Fruit fly (Drosophila melanogaster): Measurements from ENCODE around the gene CecC.

The CecC gene

DNA sequence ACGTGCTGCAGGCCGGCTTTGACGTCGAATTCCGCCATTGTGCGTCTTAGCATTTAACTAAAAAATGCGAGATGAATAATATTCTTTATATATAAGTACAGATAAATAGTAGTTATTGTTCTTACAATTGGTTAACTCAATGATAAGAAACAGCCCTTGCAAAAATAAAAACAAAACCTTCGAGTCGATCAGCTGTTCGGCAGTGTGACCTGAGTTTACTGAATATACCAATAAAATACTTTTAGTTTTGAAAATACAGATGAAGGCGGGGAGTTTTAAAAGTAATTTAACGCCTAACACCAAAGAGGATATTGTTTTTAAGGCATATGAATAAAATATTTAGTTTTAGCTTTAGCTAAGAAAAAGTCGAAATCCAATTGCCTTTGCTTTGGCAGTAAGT, 38.8 kb upstream of the CecC start, which contains the start of the genes CG1983 and CG15530:
CG1983 (minus strand) TSS at position 207 of the 400 bp plus-strand sequence.
CG15530 (plus strand) TSS at position 384 of the 400 bp plus-strand sequence.
- TF ChIP-seq Pif1B (GFP tag; optimal IDR thresholded peaks at IDR 0.05) (no peak), CG12605 (GFP tag; IDR thresholded peaks at IDR 0.05) (no peak)

DNA sequence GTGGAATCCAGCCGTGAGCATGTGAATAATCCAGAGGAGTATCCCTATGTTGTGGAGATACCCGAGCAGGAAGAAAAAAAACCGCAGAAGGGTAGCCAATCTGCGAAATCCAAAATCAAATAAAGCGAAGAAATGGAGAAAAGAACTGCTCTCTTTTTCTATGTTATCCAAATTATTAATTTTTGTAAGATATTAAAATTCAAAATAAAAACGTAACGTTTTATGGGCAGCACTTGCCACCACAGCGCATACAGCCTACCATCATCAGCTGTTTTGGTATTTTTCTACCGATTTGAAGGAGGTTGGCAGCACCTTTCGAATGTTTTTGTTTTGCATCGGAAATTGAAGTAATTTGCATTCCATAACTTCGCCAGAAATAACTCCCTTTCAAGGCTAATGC, 36.4 kb upstream of the CecC start, which contains the start of gene Bet5:
Bet5 (plus strand) TSS at position 299 of the 400 bp plus-strand sequence.
- TF ChIP-seq fd96Ca (GFP tag; IDR thresholded peaks at IDR 0.05), result no peak
- no peak for TF ChIP-seq Snoo (tag; optimal IDR thresholded peaks at IDR 0.05)
- TF ChIP-seq D1 (tag; optimal IDR thresholded peaks at IDR 0.05), result no peak
- TF ChIP-seq CG17806 (tag; optimal IDR thresholded peaks at IDR 0.05), result no peak
- no peak for TF ChIP-seq Ets98B (GFP tag; IDR thresholded peaks at IDR 0.05)
- no peak for TF ChIP-seq EcR (GFP tag; optimal IDR thresholded peaks at IDR 0.05)

DNA sequence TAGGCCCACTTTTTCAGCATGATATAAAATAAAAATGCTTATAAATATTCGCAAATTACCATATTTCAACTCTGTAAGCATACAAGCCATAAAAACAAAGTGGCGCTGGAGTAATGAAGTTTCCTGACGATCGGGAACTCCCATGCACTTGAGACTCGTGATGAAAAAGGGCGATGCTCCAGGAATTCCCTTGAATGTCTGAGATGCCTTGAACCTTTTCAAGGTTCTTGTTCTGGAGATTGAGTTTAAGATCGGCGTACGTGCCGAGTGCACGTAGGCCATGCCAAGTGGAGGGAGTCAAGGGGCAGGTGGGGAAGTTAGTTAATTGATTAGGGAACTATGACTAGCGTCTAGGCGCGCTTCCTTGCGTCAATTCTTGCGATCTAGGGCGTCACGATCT, 32.4 kb upstream of the CecC start:
- peak; percentile 90 for TF ChIP-seq EcR (GFP tag; optimal IDR thresholded peaks at IDR 0.05)
- no peak for TF ChIP-seq CG10348 (GFP tag; IDR thresholded peaks at IDR 0.05)
- TF ChIP-seq CG32121 (GFP tag; IDR thresholded peaks at IDR 0.05), result no peak
- no peak for TF ChIP-seq CG17806 (tag; optimal IDR thresholded peaks at IDR 0.05)

DNA sequence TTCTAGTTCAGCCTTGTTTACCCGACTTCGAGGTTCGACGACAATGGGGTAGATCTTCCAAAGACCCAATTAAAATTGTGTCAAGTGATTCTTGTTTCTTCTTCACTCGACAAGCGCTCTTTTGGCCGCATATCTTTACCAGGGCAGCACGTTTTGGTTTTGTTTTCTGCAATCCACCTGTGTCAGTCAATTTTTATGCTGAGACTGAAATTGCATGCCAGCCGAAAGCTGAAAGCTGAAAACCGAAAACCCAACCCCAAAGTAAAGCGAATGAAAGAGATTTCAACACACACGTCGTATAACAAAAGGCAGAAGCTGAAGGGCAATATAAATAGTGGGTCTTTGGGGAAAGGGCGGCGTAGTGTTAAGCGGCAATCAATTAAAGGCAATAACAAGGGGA, 26.9 kb upstream of the CecC start:
- no peak for TF ChIP-seq fd96Ca (GFP tag; IDR thresholded peaks at IDR 0.05)
- TF ChIP-seq CG15710 (tag; optimal IDR thresholded peaks at IDR 0.05), result no peak
- TF ChIP-seq Pif1B (GFP tag; optimal IDR thresholded peaks at IDR 0.05), result no peak
- no peak for TF ChIP-seq CG32121 (GFP tag; IDR thresholded peaks at IDR 0.05)
- no peak for TF ChIP-seq CG8301 (tag; optimal IDR thresholded peaks at IDR 0.05)

DNA sequence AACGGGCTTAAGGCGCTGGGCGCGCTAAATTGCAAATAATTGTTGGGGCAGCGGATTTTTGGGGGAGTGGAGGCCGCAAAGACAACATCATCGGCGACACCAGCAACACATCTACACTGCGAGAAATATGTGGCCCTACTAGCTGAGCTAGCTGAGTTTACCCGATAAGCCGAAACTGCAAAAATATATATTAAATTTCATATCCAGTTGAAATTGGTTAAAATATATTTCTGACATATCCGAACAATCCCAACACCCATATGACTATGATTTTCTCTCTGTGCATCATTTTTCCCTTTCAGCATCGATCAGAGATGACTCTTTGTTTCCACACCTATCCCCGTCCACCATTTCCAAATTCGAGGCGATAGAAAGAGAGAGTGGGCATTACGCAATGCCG, 26.4 kb upstream of the CecC start:
- TF ChIP-seq CG10348 (GFP tag; IDR thresholded peaks at IDR 0.05), result no peak
- TF ChIP-seq Ets98B (GFP tag; IDR thresholded peaks at IDR 0.05), result peak; percentile 29; the same call in 1 of the 2 replicates
- TF ChIP-seq Snoo (tag; optimal IDR thresholded peaks at IDR 0.05), result peak; percentile 65
- TF ChIP-seq Pif1A (GFP tag; optimal IDR thresholded peaks at IDR 0.05), result peak; percentile 67
- TF ChIP-seq CG32121 (GFP tag; IDR thresholded peaks at IDR 0.05), result peak; percentile 35; the same call in 1 of the 2 replicates
- no peak for TF ChIP-seq rn (GFP tag; IDR thresholded peaks at IDR 0.05)
- peak; percentile 59; the same call in 2 of the 3 replicates for TF ChIP-seq CG4496 (GFP tag; IDR thresholded peaks at IDR 0.05)
- peak; percentile 58; the same call in 1 of the 3 replicates for TF ChIP-seq fd96Ca (GFP tag; IDR thresholded peaks at IDR 0.05)
- TF ChIP-seq CG15710 (tag; optimal IDR thresholded peaks at IDR 0.05), result peak; percentile 59
- no peak for TF ChIP-seq EcR (GFP tag; optimal IDR thresholded peaks at IDR 0.05)
- TF ChIP-seq gl (tag; optimal IDR thresholded peaks at IDR 0.05), result peak; percentile 35
- peak; percentile 62 for TF ChIP-seq CG9948 (tag; optimal IDR thresholded peaks at IDR 0.05)
- peak; percentile 69 for TF ChIP-seq CG8159 (tag; optimal IDR thresholded peaks at IDR 0.05)
- peak; percentile 51 for TF ChIP-seq Pif1B (GFP tag; optimal IDR thresholded peaks at IDR 0.05)
- peak; percentile 37 for TF ChIP-seq CG14655 (GFP tag; optimal IDR thresholded peaks at IDR 0.05)
- TF ChIP-seq CG12605 (GFP tag; IDR thresholded peaks at IDR 0.05), result no peak
- peak; percentile 67 for TF ChIP-seq CG17806 (tag; optimal IDR thresholded peaks at IDR 0.05)
- TF ChIP-seq CG8301 (tag; optimal IDR thresholded peaks at IDR 0.05), result peak; percentile 31
- peak; percentile 41 for TF ChIP-seq CG34367 (tag; optimal IDR thresholded peaks at IDR 0.05)
- no peak for TF ChIP-seq CG13204 (GFP tag; optimal IDR thresholded peaks at IDR 0.05)
- TF ChIP-seq D1 (tag; optimal IDR thresholded peaks at IDR 0.05), result no peak

DNA sequence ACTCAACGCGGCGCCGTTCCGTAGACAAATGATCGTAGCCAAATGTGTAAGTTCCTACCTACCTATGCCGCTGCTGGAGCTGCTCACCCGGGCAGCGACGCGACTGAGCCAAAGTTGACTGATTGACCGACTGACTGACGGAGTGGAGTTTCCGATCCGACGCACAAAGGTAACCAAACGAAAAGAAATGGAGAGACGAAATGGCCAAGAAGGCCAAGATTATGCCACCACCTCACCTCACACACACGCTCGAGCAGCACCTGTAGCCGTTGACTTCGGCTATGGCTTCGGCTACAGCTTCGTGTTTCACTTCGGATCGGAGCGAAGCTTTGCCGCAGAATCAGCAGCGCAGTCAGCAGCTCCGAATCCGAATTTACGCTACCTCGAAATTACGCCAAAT, 25.2 kb upstream of the CecC start, which contains the start of gene CG9747:
CG9747 (minus strand) TSS at position 206 of the 400 bp plus-strand sequence.
- TF ChIP-seq EcR (GFP tag; optimal IDR thresholded peaks at IDR 0.05) (peak; percentile 18), CG14655 (GFP tag; optimal IDR thresholded peaks at IDR 0.05) (no peak)

DNA sequence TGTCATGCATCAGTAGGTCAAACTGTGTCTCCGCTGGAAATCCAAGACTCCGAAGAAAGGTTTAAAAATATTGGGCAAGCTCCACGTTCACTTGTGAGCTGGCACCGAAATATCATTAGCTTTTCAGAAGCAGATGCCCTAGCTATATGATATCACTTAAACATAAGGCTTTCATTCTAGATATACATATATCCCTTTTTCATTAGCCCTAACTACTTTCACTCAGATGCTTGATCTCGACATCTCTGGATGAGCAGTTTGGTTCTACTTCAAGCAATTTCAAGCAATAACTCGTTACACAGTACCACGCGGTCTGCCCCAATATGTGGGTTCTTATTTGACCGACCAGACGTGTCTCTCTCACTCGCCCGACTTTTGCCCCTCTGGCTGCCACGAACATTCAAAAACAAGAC, 24.8 kb upstream of the CecC start:
- peak; percentile 29 for TF ChIP-seq CG34367 (tag; optimal IDR thresholded peaks at IDR 0.05)
- no peak for TF ChIP-seq Ets98B (GFP tag; IDR thresholded peaks at IDR 0.05)
- peak; percentile 42 for TF ChIP-seq CG8301 (tag; optimal IDR thresholded peaks at IDR 0.05)
- TF ChIP-seq D1 (tag; optimal IDR thresholded peaks at IDR 0.05), result no peak
- TF ChIP-seq CG14655 (GFP tag; optimal IDR thresholded peaks at IDR 0.05), result peak; percentile 48
- peak; percentile 43 for TF ChIP-seq CG15710 (tag; optimal IDR thresholded peaks at IDR 0.05)
- TF ChIP-seq Pif1B (GFP tag; optimal IDR thresholded peaks at IDR 0.05), result peak; percentile 65
- no peak for TF ChIP-seq CG8159 (tag; optimal IDR thresholded peaks at IDR 0.05)
- TF ChIP-seq fd96Ca (GFP tag; IDR thresholded peaks at IDR 0.05), result no peak
- peak; percentile 27 for TF ChIP-seq CG9948 (tag; optimal IDR thresholded peaks at IDR 0.05)
- no peak for TF ChIP-seq CG12605 (GFP tag; IDR thresholded peaks at IDR 0.05)
- TF ChIP-seq CG17806 (tag; optimal IDR thresholded peaks at IDR 0.05), result no peak
- peak; percentile 48 for TF ChIP-seq Snoo (tag; optimal IDR thresholded peaks at IDR 0.05)
- no peak for TF ChIP-seq CG32121 (GFP tag; IDR thresholded peaks at IDR 0.05)
- TF ChIP-seq Pif1A (GFP tag; optimal IDR thresholded peaks at IDR 0.05), result peak; percentile 67
